Fruit fly (Drosophila melanogaster) whole organism, embryonic: ENCODE measurements around the gene CG44001.

Experiments
- BEAF-32 ChIP-seq: fragments of 200-800 bp; sonication (Bioruptor generic); optimal IDR thresholded peaks from 3 replicates; lab custom pipeline; 2017; ENCODE audit warnings: missing biosample characterization, missing genetic modification characterization, mild to moderate bottlenecking, moderate library complexity, missing genetic modification reagents
- CG10366 ChIP-seq: fragments of 200-800 bp; sonication (Bioruptor generic); IDR thresholded peaks from 2 replicates; pipeline ENCODE4 v1.3.6; 2022; ENCODE audit warnings: missing biosample characterization, missing genetic modification characterization
- CG10979 ChIP-seq: fragments of 200-800 bp; sonication (Bioruptor generic); optimal IDR thresholded peaks from 2 replicates; lab custom pipeline; 2018; ENCODE audit warnings: missing biosample characterization, mild to moderate bottlenecking, missing genetic modification characterization, moderate library complexity
- CG12299 ChIP-seq: fragments of 200-800 bp; sonication (Bioruptor generic); optimal IDR thresholded peaks from 2 replicates; lab custom pipeline; 2018; ENCODE audit warnings: missing biosample characterization, mild to moderate bottlenecking, missing genetic modification characterization
- CG1233 ChIP-seq: fragments of 200-800 bp; sonication (Bioruptor generic); optimal IDR thresholded peaks from 4 replicates; lab custom pipeline; 2018; ENCODE audit warnings: missing biosample characterization, mild to moderate bottlenecking, missing genetic modification characterization
- CG12942 ChIP-seq: fragments of 200-800 bp; sonication (Bioruptor generic); optimal IDR thresholded peaks from 3 replicates; lab custom pipeline; 2016; ENCODE audit warnings: missing biosample characterization, missing genetic modification characterization
- CG15269 ChIP-seq: fragments of 200-800 bp; sonication (Bioruptor generic); optimal IDR thresholded peaks from 2 replicates; lab custom pipeline; 2018; ENCODE audit warnings: missing biosample characterization, mild to moderate bottlenecking, missing genetic modification characterization, moderate library complexity
- CG15514 ChIP-seq: fragments of 200-800 bp; sonication (Bioruptor generic); optimal IDR thresholded peaks from 3 replicates; lab custom pipeline; 2017; ENCODE audit warnings: missing biosample characterization, missing genetic modification characterization, mild to moderate bottlenecking, moderate library complexity, missing genetic modification reagents
- CG16815 ChIP-seq: fragments of 200-800 bp; sonication (Bioruptor generic); optimal IDR thresholded peaks from 3 replicates; lab custom pipeline; 2017; ENCODE audit warnings: missing biosample characterization, mild to moderate bottlenecking, missing genetic modification characterization
- CG4360 ChIP-seq: fragments of 200-800 bp; sonication (Bioruptor generic); IDR thresholded peaks from 2 replicates; pipeline ENCODE4 v1.3.6; 2022; ENCODE audit warnings: missing biosample characterization, missing genetic modification characterization
- CG4730 ChIP-seq: fragments of 200-800 bp; sonication (Bioruptor generic); IDR thresholded peaks from 2 replicates; pipeline ENCODE4 v1.3.6; 2022; ENCODE audit warnings: missing biosample characterization, missing genetic modification characterization
- CG6683 ChIP-seq: fragments of 200-800 bp; sonication (Bioruptor generic); optimal IDR thresholded peaks from 2 replicates; lab custom pipeline; 2017; ENCODE audit warnings: missing biosample characterization, mild to moderate bottlenecking, missing genetic modification characterization, missing genetic modification reagents
- CG6791 ChIP-seq: fragments of 200-800 bp; sonication (Bioruptor generic); IDR thresholded peaks from 3 replicates; pipeline ENCODE4 v1.3.6; 2022; ENCODE audit warnings: missing biosample characterization, missing genetic modification characterization; ENCODE audit not compliant: partially characterized antibody
- CG7745 ChIP-seq: fragments of 200-800 bp; sonication (Bioruptor generic); optimal IDR thresholded peaks from 2 replicates; lab custom pipeline; 2018; ENCODE audit warnings: missing biosample characterization, mild to moderate bottlenecking, missing genetic modification characterization, moderate library complexity
- Fer2 ChIP-seq: fragments of 200-800 bp; sonication (Bioruptor generic); optimal IDR thresholded peaks from 2 replicates; lab custom pipeline; 2018; ENCODE audit warnings: missing biosample characterization, mild to moderate bottlenecking, missing genetic modification characterization, moderate library complexity
- Hr78 ChIP-seq, 2 experiments: fragments of 200-800 bp in 1 of 2; fragments of >200 bp in 1 of 2; sonication (Bioruptor generic) in 1 of 2; optimal IDR thresholded peaks; 2 replicates each; lab custom pipeline; 2017 to 2019; ENCODE audit warnings: missing biosample characterization in 2 of 2, missing genetic modification characterization in 2 of 2, mild to moderate bottlenecking in 1 of 2, moderate library complexity in 1 of 2
- Sox100B ChIP-seq: fragments of 200-800 bp; sonication (Bioruptor generic); optimal IDR thresholded peaks from 3 replicates; lab custom pipeline; 2018; ENCODE audit warnings: missing biosample characterization, mild to moderate bottlenecking, missing genetic modification characterization
- Trl ChIP-seq, 3 experiments: fragments of >200 bp in 2 of 3; fragments of 200-800 bp in 1 of 3; sonication (Bioruptor generic) in 1 of 3; optimal IDR thresholded peaks; 2 replicates in 1 of 3; 3 replicates in 2 of 3; lab custom pipeline; 2016 to 2017; ENCODE audit warnings: missing biosample characterization in 1 of 3, missing genetic modification characterization in 1 of 3
- az2 ChIP-seq: fragments of 200-800 bp; sonication (Bioruptor generic); optimal IDR thresholded peaks from 3 replicates; lab custom pipeline; 2016; ENCODE audit warnings: missing biosample characterization, missing genetic modification characterization
- bowl ChIP-seq: fragments of 200-800 bp; sonication (Bioruptor generic); IDR thresholded peaks from 2 replicates; pipeline ENCODE4 v1.3.6; 2022; ENCODE audit warnings: missing biosample characterization, missing genetic modification characterization
- bsh ChIP-seq, 2 experiments: fragments of 200-800 bp; sonication (Bioruptor generic); optimal IDR thresholded peaks; 2 replicates each; lab custom pipeline; 2017 to 2018; ENCODE audit warnings: mild to moderate bottlenecking in 2 of 2, missing biosample characterization in 2 of 2, missing genetic modification characterization in 2 of 2, moderate library complexity in 1 of 2
- cato ChIP-seq: fragments of 200-800 bp; sonication (Bioruptor generic); optimal IDR thresholded peaks from 2 replicates; lab custom pipeline; 2016; ENCODE audit warnings: missing biosample characterization, missing genetic modification characterization, borderline replicate concordance
- chinmo ChIP-seq: fragments of 200-800 bp; sonication (Bioruptor generic); IDR thresholded peaks from 4 replicates; pipeline ENCODE4 v1.3.6; 2022; ENCODE audit warnings: missing biosample characterization, missing genetic modification characterization; ENCODE audit not compliant: partially characterized antibody
- ci ChIP-seq: fragments of 200-800 bp; sonication (Bioruptor generic); IDR thresholded peaks from 3 replicates; pipeline ENCODE4 v1.3.6; 2022; ENCODE audit warnings: missing biosample characterization, missing genetic modification characterization
- crol ChIP-seq: fragments of 200-800 bp; sonication (Bioruptor generic); IDR thresholded peaks from 2 replicates; pipeline ENCODE4 v1.3.6; 2022; ENCODE audit warnings: missing biosample characterization, missing genetic modification characterization
- cwo ChIP-seq: fragments of 200-800 bp; sonication (Bioruptor generic); optimal IDR thresholded peaks from 3 replicates; lab custom pipeline; 2017; ENCODE audit warnings: missing biosample characterization, missing genetic modification characterization, mild to moderate bottlenecking, moderate library complexity, missing genetic modification reagents
- fd64A ChIP-seq: fragments of 200-800 bp; sonication (Bioruptor generic); optimal IDR thresholded peaks from 3 replicates; lab custom pipeline; 2018; ENCODE audit warnings: missing biosample characterization, mild to moderate bottlenecking, missing genetic modification characterization
- hkb ChIP-seq, 2 experiments: fragments of 200-800 bp in 1 of 2; fragments of >200 bp in 1 of 2; sonication (Bioruptor generic) in 1 of 2; IDR thresholded peaks in 1 of 2; optimal IDR thresholded peaks in 1 of 2; 2 replicates each; pipeline versions ENCODE4 v1.3.6 to Lab custom; 2017 to 2022; ENCODE audit warnings: missing biosample characterization in 1 of 2, missing genetic modification characterization in 1 of 2
- ind ChIP-seq: fragments of 200-800 bp; sonication (Bioruptor generic); optimal IDR thresholded peaks from 3 replicates; lab custom pipeline; 2016; ENCODE audit warnings: missing biosample characterization, missing genetic modification characterization
- lov ChIP-seq, 2 experiments: fragments of 200-800 bp in 1 of 2; fragments of >200 bp in 1 of 2; sonication (Bioruptor generic) in 1 of 2; IDR thresholded peaks in 1 of 2; optimal IDR thresholded peaks in 1 of 2; 2 replicates in 1 of 2; 3 replicates in 1 of 2; pipeline versions ENCODE4 v1.3.6 to Lab custom; 2017 to 2022; ENCODE audit warnings: missing biosample characterization in 1 of 2, missing genetic modification characterization in 1 of 2
- repo ChIP-seq: fragments of 200-800 bp; sonication (Bioruptor generic); optimal IDR thresholded peaks from 2 replicates; lab custom pipeline; 2016; ENCODE audit warnings: missing biosample characterization, missing genetic modification characterization
- rib ChIP-seq: fragments of 200-800 bp; sonication (Bioruptor generic); IDR thresholded peaks from 2 replicates; pipeline ENCODE4 v1.3.6; 2022; ENCODE audit warnings: missing biosample characterization, missing genetic modification characterization
- sens ChIP-seq: fragments of 200-800 bp; sonication (Bioruptor generic); peaks from one replicate; lab custom pipeline; 2016; ENCODE audit warnings: missing biosample characterization, missing genetic modification characterization
- sim ChIP-seq: fragments of 200-800 bp; sonication (Bioruptor generic); IDR thresholded peaks from 2 replicates; pipeline ENCODE4 v1.3.6; 2022; ENCODE audit warnings: missing biosample characterization, missing genetic modification characterization
- sr ChIP-seq: fragments of 200-800 bp; sonication (Bioruptor generic); IDR thresholded peaks from 3 replicates; pipeline ENCODE4 v1.3.6; 2022; ENCODE audit warnings: missing biosample characterization, missing genetic modification characterization
- tap ChIP-seq: fragments of 200-800 bp; optimal IDR thresholded peaks from 3 replicates; lab custom pipeline; 2019; ENCODE audit warnings: missing biosample characterization, mild to moderate bottlenecking, missing genetic modification characterization, moderate library complexity
- tx ChIP-seq: fragments of 200-800 bp; sonication (Bioruptor generic); optimal IDR thresholded peaks from 2 replicates; lab custom pipeline; 2016; ENCODE audit warnings: missing biosample characterization, missing genetic modification characterization
- unpg ChIP-seq: fragments of 200-800 bp; sonication (Bioruptor generic); optimal IDR thresholded peaks from 3 replicates; lab custom pipeline; 2018; ENCODE audit warnings: missing biosample characterization, mild to moderate bottlenecking, missing genetic modification characterization, moderate library complexity
- vfl ChIP-seq: fragments of 200-800 bp; sonication (Bioruptor generic); optimal IDR thresholded peaks from 2 replicates; lab custom pipeline; 2016; ENCODE audit warnings: missing biosample characterization, missing genetic modification characterization
- z ChIP-seq: fragments of 200-800 bp; sonication (Bioruptor generic); IDR thresholded peaks from 3 replicates; pipeline ENCODE4 v1.3.6; 2022; ENCODE audit warnings: missing biosample characterization, missing genetic modification characterization

CG44001 gene

dm6 chr2L:5004677-5005463 lies 38.2 kb upstream of the CG44001 start (continued):
- TF ChIP-seq lov (optimal IDR thresholded peaks at IDR 0.05; lab: Kevin White, UChicago) (no peak), lov (GFP tag; IDR thresholded peaks at IDR 0.05; lab: Robert Waterston, UW) (peak; percentile 91), CG16815 (peak; percentile 93), Sox100B (GFP tag; lab: Kevin White, UChicago) (peak; percentile 87), unpg (peak; percentile 95), CG1233 (GFP tag; lab: Kevin White, UChicago) (peak; percentile 93), CG10979 (peak; percentile 91), Fer2 (tag; lab: Kevin White, UChicago) (peak; percentile 93), bsh (GFP tag; optimal IDR thresholded peaks at IDR 0.05; lab: Kevin White, UChicago) (peak; percentile 61 to 95), ind (GFP tag; lab: Kevin White, UChicago) (peak; percentile 96), cato (peak; percentile 77), hkb (optimal IDR thresholded peaks at IDR 0.05; lab: Kevin White, UChicago) (no peak), hkb (GFP tag; IDR thresholded peaks at IDR 0.05; lab: Robert Waterston, UW) (peak; percentile 97), cwo (peak; percentile 95), rib (peak; percentile 95), tx (peak; percentile 94), tap (peak; percentile 92)

dm6 chr2L:5005464-5005764 lies 37.7 kb upstream of the CG44001 start:
- TF ChIP-seq cato, result no peak
- TF ChIP-seq BEAF-32 (GFP tag; lab: Kevin White, UChicago), result no peak
- TF ChIP-seq CG1233 (GFP tag; lab: Kevin White, UChicago), result no peak
- no peak for TF ChIP-seq CG15514 (GFP tag; lab: Kevin White, UChicago)
- peak in 1 of 2 experiments; percentile 89 for TF ChIP-seq Hr78 (GFP tag; optimal IDR thresholded peaks at IDR 0.05; lab: Kevin White, UChicago)
- 0 out of 3 replicates have a peak, but pooled peaks have one; percentile 26 for TF ChIP-seq CG6791 (GFP tag; lab: Robert Waterston, UW)
- TF ChIP-seq CG7745 (tag; lab: Kevin White, UChicago), result no peak
- no peak for TF ChIP-seq repo (GFP tag; lab: Kevin White, UChicago)
- 0 out of 4 replicates have a peak, but pooled peaks have one; percentile 52 for TF ChIP-seq chinmo (GFP tag; lab: Robert Waterston, UW)
- TF ChIP-seq z, result 0 out of 3 replicates have a peak, but pooled peaks have one; percentile 24

- TF ChIP-seq CG4360 (GFP tag; lab: Robert Waterston, UW), result no peak
- no peak for TF ChIP-seq sim (GFP tag; lab: Robert Waterston, UW)
- no peak for TF ChIP-seq CG6683 (GFP tag; lab: Kevin White, UChicago)
- no peak for TF ChIP-seq ci (GFP tag; lab: Robert Waterston, UW)
- no peak for TF ChIP-seq bowl (GFP tag; lab: Robert Waterston, UW)
- TF ChIP-seq CG4730, result no peak
- TF ChIP-seq CG12942 (GFP tag; lab: Kevin White, UChicago), result no peak
- TF ChIP-seq fd64A, result no peak
- TF ChIP-seq Trl (optimal IDR thresholded peaks at IDR 0.05; lab: Kevin White, UChicago), result no peak
- no peak for TF ChIP-seq Trl (GFP tag; optimal IDR thresholded peaks at IDR 0.05; lab: Kevin White, UChicago)
- TF ChIP-seq CG10366 (GFP tag; lab: Robert Waterston, UW), result no peak
- no peak for TF ChIP-seq CG12299 (tag; lab: Kevin White, UChicago)
- no peak for TF ChIP-seq crol (GFP tag; lab: Robert Waterston, UW)
- peak; percentile 24; the same call in 1 of the 3 replicates for TF ChIP-seq sr (GFP tag; lab: Robert Waterston, UW)
- TF ChIP-seq CG15269, result no peak
- TF ChIP-seq vfl (GFP tag; lab: Kevin White, UChicago), result no peak
- TF ChIP-seq sens (GFP tag; lab: Kevin White, UChicago), result peak; percentile 55
- no peak for TF ChIP-seq az2 (GFP tag; lab: Kevin White, UChicago)
These were observed 36.7 kb upstream of the CG44001 start for dm6 chr2L:5006323-5006722.
